Worm (Caenorhabditis elegans): Measurements from ENCODE around the gene T23F11.4.

ce11 chrIII:4647878-4648277 is 17.3 kb downstream of the T23F11.4 start, which contains the start of gene T23F11.6:
- TF ChIP-seq him-1 (tag; optimal IDR thresholded peaks at IDR 0.05) (no peak), W03F9.2 (tag; optimal IDR thresholded peaks at IDR 0.05) (no peak)

Data from whole organism, L4/young adult.